Fruit fly (Drosophila melanogaster) whole organism, embryonic: ENCODE data around the gene schlank.

Experiments used
- B-H1 ChIP-seq: fragments of 200-800 bp; sonication (Bioruptor generic); IDR thresholded peaks from 3 replicates; pipeline ENCODE4 v1.3.6; 2022; ENCODE audit warnings: missing biosample characterization, missing genetic modification characterization
- CG10431 ChIP-seq: fragments of 200-800 bp; sonication (Bioruptor generic); optimal IDR thresholded peaks from 3 replicates; lab custom pipeline; 2018; ENCODE audit warnings: missing biosample characterization, mild to moderate bottlenecking, missing genetic modification characterization
- CG11695 ChIP-seq: fragments of 200-800 bp; sonication (Bioruptor generic); IDR thresholded peaks from 3 replicates; pipeline ENCODE4 v1.3.6; 2022; ENCODE audit warnings: missing biosample characterization, missing genetic modification characterization
- CG12155 ChIP-seq: fragments of 200-800 bp; sonication (Bioruptor generic); optimal IDR thresholded peaks from 3 replicates; lab custom pipeline; 2016; ENCODE audit warnings: missing biosample characterization, missing genetic modification characterization
- CG14965 ChIP-seq: fragments of 200-800 bp; sonication (Bioruptor generic); optimal IDR thresholded peaks from 2 replicates; lab custom pipeline; 2016; ENCODE audit warnings: missing biosample characterization, missing genetic modification characterization, borderline replicate concordance
- CG16863 ChIP-seq: fragments of 200-800 bp; sonication (Bioruptor generic); optimal IDR thresholded peaks from 3 replicates; lab custom pipeline; 2016; ENCODE audit warnings: missing biosample characterization, missing genetic modification characterization
- CG17328 ChIP-seq: fragments of 200-800 bp; sonication (Bioruptor generic); IDR thresholded peaks from 2 replicates; pipeline ENCODE4 v1.3.6; 2022; ENCODE audit warnings: missing biosample characterization, missing genetic modification characterization
- CG17612 ChIP-seq: fragments of 200-800 bp; sonication (Bioruptor generic); IDR thresholded peaks from 2 replicates; pipeline ENCODE4 v1.3.6; 2022; ENCODE audit warnings: missing biosample characterization, missing genetic modification characterization
- CG17802 ChIP-seq: fragments of 200-800 bp; sonication (Bioruptor generic); optimal IDR thresholded peaks from 2 replicates; lab custom pipeline; 2018; ENCODE audit warnings: missing biosample characterization, mild to moderate bottlenecking, missing genetic modification characterization, moderate library complexity
- CG18764 ChIP-seq: fragments of 200-800 bp; sonication (Bioruptor generic); optimal IDR thresholded peaks from 3 replicates; lab custom pipeline; 2016; ENCODE audit warnings: missing biosample characterization, missing genetic modification characterization
- CG2678 ChIP-seq: fragments of 200-800 bp; sonication (Bioruptor generic); optimal IDR thresholded peaks from 3 replicates; lab custom pipeline; 2019; ENCODE audit warnings: missing biosample characterization, mild to moderate bottlenecking, missing genetic modification characterization, moderate library complexity
- CG34224 ChIP-seq: fragments of 200-800 bp; sonication (Bioruptor generic); IDR thresholded peaks from 3 replicates; pipeline ENCODE4 v1.3.6; 2022; ENCODE audit warnings: missing biosample characterization, missing genetic modification characterization; ENCODE audit not compliant: partially characterized antibody
- CG4404 ChIP-seq: fragments of 200-800 bp; sonication (Bioruptor generic); IDR thresholded peaks from 2 replicates; pipeline ENCODE4 v1.3.6; 2022; ENCODE audit warnings: missing biosample characterization, missing genetic modification characterization
- CG4730 ChIP-seq: fragments of 200-800 bp; sonication (Bioruptor generic); IDR thresholded peaks from 2 replicates; pipeline ENCODE4 v1.3.6; 2022; ENCODE audit warnings: missing biosample characterization, missing genetic modification characterization
- CG6765 ChIP-seq: fragments of 200-800 bp; sonication (Bioruptor generic); optimal IDR thresholded peaks from 3 replicates; lab custom pipeline; 2017; ENCODE audit warnings: missing biosample characterization, mild to moderate bottlenecking, missing genetic modification characterization
- CG7745 ChIP-seq: fragments of 200-800 bp; sonication (Bioruptor generic); optimal IDR thresholded peaks from 2 replicates; lab custom pipeline; 2018; ENCODE audit warnings: missing biosample characterization, mild to moderate bottlenecking, missing genetic modification characterization, moderate library complexity
- CG8290 ChIP-seq, 3 experiments: fragments of 200-800 bp; sonication (Bioruptor generic); optimal IDR thresholded peaks; 2 replicates each; lab custom pipeline; 2016 to 2019; ENCODE audit warnings: missing biosample characterization in 3 of 3, missing genetic modification characterization in 3 of 3, mild to moderate bottlenecking in 2 of 3, moderate library complexity in 1 of 3
- CG9876 ChIP-seq: fragments of 200-800 bp; sonication (Bioruptor generic); optimal IDR thresholded peaks from 2 replicates; lab custom pipeline; 2016; ENCODE audit warnings: missing biosample characterization, missing genetic modification characterization
- Chrac-16 ChIP-seq: fragments of 200-800 bp; sonication (Bioruptor generic); optimal IDR thresholded peaks from 3 replicates; lab custom pipeline; 2016; ENCODE audit warnings: missing biosample characterization, missing genetic modification characterization
- Dbx ChIP-seq: fragments of 200-800 bp; sonication (Bioruptor generic); IDR thresholded peaks from 3 replicates; pipeline ENCODE4 v1.3.6; 2022; ENCODE audit warnings: missing biosample characterization, missing genetic modification characterization
- Dek ChIP-seq: fragments of 200-800 bp; sonication (Bioruptor generic); optimal IDR thresholded peaks from 3 replicates; lab custom pipeline; 2019; ENCODE audit warnings: missing biosample characterization, mild to moderate bottlenecking, missing genetic modification characterization, moderate library complexity
- Gsc ChIP-seq: fragments of 200-800 bp; sonication (Bioruptor generic); IDR thresholded peaks from 2 replicates; pipeline ENCODE4 v1.3.6; 2022; ENCODE audit warnings: missing biosample characterization, missing genetic modification characterization
- Gug ChIP-seq: fragments of 200-800 bp; sonication (Bioruptor generic); IDR thresholded peaks from 4 replicates; pipeline ENCODE4 v1.3.6; 2022; ENCODE audit warnings: missing biosample characterization, missing genetic modification characterization
- HLH4C ChIP-seq: fragments of 200-800 bp; sonication (Bioruptor generic); IDR thresholded peaks from 3 replicates; pipeline ENCODE4 v1.3.6; 2022; ENCODE audit warnings: missing biosample characterization, missing genetic modification characterization; ENCODE audit not compliant: partially characterized antibody
- Nf-YA ChIP-seq: fragments of 200-800 bp; sonication (Bioruptor generic); IDR thresholded peaks from 2 replicates; pipeline ENCODE4 v1.3.6; 2022; ENCODE audit warnings: missing biosample characterization, missing genetic modification characterization
- PHDP ChIP-seq: fragments of 200-800 bp; sonication (Bioruptor generic); optimal IDR thresholded peaks from 3 replicates; lab custom pipeline; 2018; ENCODE audit warnings: missing biosample characterization, mild to moderate bottlenecking, missing genetic modification characterization, moderate library complexity
- bowl ChIP-seq: fragments of 200-800 bp; sonication (Bioruptor generic); IDR thresholded peaks from 2 replicates; pipeline ENCODE4 v1.3.6; 2022; ENCODE audit warnings: missing biosample characterization, missing genetic modification characterization
- chinmo ChIP-seq: fragments of 200-800 bp; sonication (Bioruptor generic); IDR thresholded peaks from 4 replicates; pipeline ENCODE4 v1.3.6; 2022; ENCODE audit warnings: missing biosample characterization, missing genetic modification characterization; ENCODE audit not compliant: partially characterized antibody
- cwo ChIP-seq: fragments of 200-800 bp; sonication (Bioruptor generic); optimal IDR thresholded peaks from 3 replicates; lab custom pipeline; 2017; ENCODE audit warnings: missing biosample characterization, missing genetic modification characterization, mild to moderate bottlenecking, moderate library complexity, missing genetic modification reagents
- en ChIP-seq: fragments of 200-800 bp; sonication (Bioruptor generic); optimal IDR thresholded peaks from 2 replicates; lab custom pipeline; 2016; ENCODE audit warnings: missing biosample characterization, missing genetic modification characterization
- fd64A ChIP-seq: fragments of 200-800 bp; sonication (Bioruptor generic); optimal IDR thresholded peaks from 3 replicates; lab custom pipeline; 2018; ENCODE audit warnings: missing biosample characterization, mild to moderate bottlenecking, missing genetic modification characterization
- ftz-f1 ChIP-seq: fragments of 200-800 bp; sonication (Bioruptor generic); optimal IDR thresholded peaks from 2 replicates; lab custom pipeline; 2016; ENCODE audit warnings: missing biosample characterization, missing genetic modification characterization
- ken ChIP-seq: fragments of 200-800 bp; sonication (Bioruptor generic); IDR thresholded peaks from 3 replicates; pipeline ENCODE4 v1.3.6; 2022; ENCODE audit warnings: missing biosample characterization, missing genetic modification characterization
- lab ChIP-seq: fragments of 200-800 bp; sonication (Bioruptor generic); optimal IDR thresholded peaks from 3 replicates; lab custom pipeline; 2017; ENCODE audit warnings: missing biosample characterization, missing genetic modification characterization, mild to moderate bottlenecking, moderate library complexity, missing genetic modification reagents
- lilli ChIP-seq: fragments of 200-800 bp; sonication (Bioruptor generic); optimal IDR thresholded peaks from 3 replicates; lab custom pipeline; 2016; ENCODE audit warnings: missing biosample characterization, missing genetic modification characterization
- lov ChIP-seq, 2 experiments: fragments of 200-800 bp in 1 of 2; fragments of >200 bp in 1 of 2; sonication (Bioruptor generic) in 1 of 2; IDR thresholded peaks in 1 of 2; optimal IDR thresholded peaks in 1 of 2; 2 replicates in 1 of 2; 3 replicates in 1 of 2; pipeline versions ENCODE4 v1.3.6 to Lab custom; 2017 to 2022; ENCODE audit warnings: missing biosample characterization in 1 of 2, missing genetic modification characterization in 1 of 2
- otp ChIP-seq: fragments of 200-800 bp; sonication (Bioruptor generic); IDR thresholded peaks from 3 replicates; pipeline ENCODE4, ENCODE4 v1.3.6; 2022; ENCODE audit warnings: missing biosample characterization, missing genetic modification characterization
- pfk ChIP-seq: fragments of 200-800 bp; sonication (Bioruptor generic); optimal IDR thresholded peaks from 2 replicates; lab custom pipeline; 2018; ENCODE audit warnings: missing biosample characterization, mild to moderate bottlenecking, missing genetic modification characterization, moderate library complexity
- sc ChIP-seq, 3 experiments: fragments of >200 bp in 2 of 3; fragments of 200-800 bp in 1 of 3; sonication (Bioruptor generic) in 1 of 3; optimal IDR thresholded peaks; 2 replicates in 2 of 3; 3 replicates in 1 of 3; lab custom pipeline; 2017; ENCODE audit warnings: mild to moderate bottlenecking in 1 of 3, missing biosample characterization in 1 of 3, missing genetic modification characterization in 1 of 3, missing genetic modification reagents in 1 of 3
- scrt ChIP-seq: fragments of 200-800 bp; sonication (Bioruptor generic); optimal IDR thresholded peaks from 2 replicates; lab custom pipeline; 2018; ENCODE audit warnings: missing biosample characterization, mild to moderate bottlenecking, missing genetic modification characterization, moderate library complexity
- sisA ChIP-seq: fragments of 200-800 bp; sonication (Bioruptor generic); IDR thresholded peaks from 2 replicates; pipeline ENCODE4 v1.3.6; 2022; ENCODE audit warnings: missing biosample characterization, missing genetic modification characterization
- stwl ChIP-seq: fragments of 200-800 bp; sonication (Bioruptor generic); optimal IDR thresholded peaks from 3 replicates; lab custom pipeline; 2018; ENCODE audit warnings: missing biosample characterization, mild to moderate bottlenecking, missing genetic modification characterization, moderate library complexity
- sug ChIP-seq: fragments of 200-800 bp; optimal IDR thresholded peaks from 2 replicates; lab custom pipeline; 2019; ENCODE audit warnings: missing biosample characterization, mild to moderate bottlenecking, missing genetic modification characterization, moderate library complexity
- tio ChIP-seq: fragments of 200-800 bp; sonication (Bioruptor generic); optimal IDR thresholded peaks from 2 replicates; lab custom pipeline; 2017; ENCODE audit warnings: missing biosample characterization, missing genetic modification characterization, inconsistent platforms
- ttk ChIP-seq: fragments of 200-800 bp; sonication (Bioruptor generic); IDR thresholded peaks from 2 replicates; pipeline ENCODE4 v2.1.2; 2022; ENCODE audit warnings: missing biosample characterization, missing genetic modification characterization
- vnd ChIP-seq: fragments of 200-800 bp; sonication (Bioruptor generic); IDR thresholded peaks from 3 replicates; pipeline ENCODE4 v1.3.6; 2022; ENCODE audit warnings: missing biosample characterization, missing genetic modification characterization; ENCODE audit not compliant: partially characterized antibody

schlank gene

dm6 chrX:6224225-6225190 is 42.5 kb downstream of the schlank start, which contains the start of gene sqh (continued):
- no peak for TF ChIP-seq pfk (GFP tag; lab: Kevin White, UChicago)
- TF ChIP-seq cwo (GFP tag; lab: Kevin White, UChicago): peak; percentile 83
- peak; percentile 92 for TF ChIP-seq ken (GFP tag; lab: Robert Waterston, UW)
- TF ChIP-seq CG16863 (GFP tag; lab: Kevin White, UChicago): peak; percentile 13
- TF ChIP-seq fd64A (GFP tag; lab: Kevin White, UChicago): peak; percentile 71
- no peak for TF ChIP-seq HLH4C
- TF ChIP-seq CG6765: peak; percentile 75
- TF ChIP-seq CG2678 (tag; lab: Kevin White, UChicago): peak; percentile 92
- TF ChIP-seq Dbx (GFP tag; lab: Robert Waterston, UW): peak; percentile 92
- no peak for TF ChIP-seq CG14965 (GFP tag; lab: Kevin White, UChicago)
- no peak for TF ChIP-seq tio (GFP tag; lab: Kevin White, UChicago)
- peak; percentile 88 for TF ChIP-seq PHDP
- TF ChIP-seq CG34224 (GFP tag; lab: Robert Waterston, UW): peak; percentile 29; the same call in 2 of the 3 replicates
- peak; percentile 86 for TF ChIP-seq sug
- TF ChIP-seq lov (optimal IDR thresholded peaks at IDR 0.05; lab: Kevin White, UChicago): no peak
- peak; percentile 73; the same call in 2 of the 3 replicates for TF ChIP-seq lov (GFP tag; IDR thresholded peaks at IDR 0.05; lab: Robert Waterston, UW)
- TF ChIP-seq CG10431 (GFP tag; lab: Kevin White, UChicago): peak; percentile 75
- peak; percentile 38 for TF ChIP-seq CG17802 (tag; lab: Kevin White, UChicago)
- TF ChIP-seq CG7745 (tag; lab: Kevin White, UChicago): no peak
- no peak for TF ChIP-seq CG9876 (GFP tag; lab: Kevin White, UChicago)
- peak; percentile 79 for TF ChIP-seq Nf-YA (GFP tag; lab: Robert Waterston, UW)
- TF ChIP-seq CG12155 (GFP tag; lab: Kevin White, UChicago): peak; percentile 59
- peak; percentile 69; the same call in 2 of the 3 replicates for TF ChIP-seq otp (GFP tag; lab: Robert Waterston, UW)
- TF ChIP-seq CG17328: peak; percentile 87
- TF ChIP-seq sc (optimal IDR thresholded peaks at IDR 0.05; lab: Kevin White, UChicago): no peak
- peak; percentile 72 for TF ChIP-seq sc (GFP tag; optimal IDR thresholded peaks at IDR 0.05; lab: Kevin White, UChicago)
- peak; percentile 91 for TF ChIP-seq CG11695 (GFP tag; lab: Robert Waterston, UW)
- peak; percentile 70; the same call in 2 of the 3 replicates for TF ChIP-seq B-H1 (GFP tag; lab: Robert Waterston, UW)
- peak; percentile 87 for TF ChIP-seq CG4404 (GFP tag; lab: Robert Waterston, UW)
- peak; percentile 69; the same call in 1 of the 2 replicates for TF ChIP-seq bowl (GFP tag; lab: Robert Waterston, UW)
- peak; percentile 61 for TF ChIP-seq CG17612 (GFP tag; lab: Robert Waterston, UW)
- no peak for TF ChIP-seq vnd (GFP tag; lab: Robert Waterston, UW)
- peak; percentile 50 for TF ChIP-seq CG18764 (GFP tag; lab: Kevin White, UChicago)
- peak; percentile 60 for TF ChIP-seq CG8290 (GFP tag; optimal IDR thresholded peaks at IDR 0.05; lab: Kevin White, UChicago)
- TF ChIP-seq CG8290 (tag; optimal IDR thresholded peaks at IDR 0.05; lab: Kevin White, UChicago): peak in 1 of 2 experiments; percentile 55
- TF ChIP-seq chinmo (GFP tag; lab: Robert Waterston, UW): peak; percentile 77; the same call in 1 of the 4 replicates
- peak; percentile 84 for TF ChIP-seq sisA
- TF ChIP-seq lilli: peak; percentile 85
- TF ChIP-seq Dek (tag; lab: Kevin White, UChicago): peak; percentile 88
- TF ChIP-seq Chrac-16: peak; percentile 82
- TF ChIP-seq Gsc: peak; percentile 85
- TF ChIP-seq CG4730: peak; percentile 84
- peak; percentile 91 for TF ChIP-seq Gug (GFP tag; lab: Robert Waterston, UW)
- TF ChIP-seq ftz-f1: peak; percentile 51
- TF ChIP-seq scrt: no peak
- no peak for TF ChIP-seq en
- no peak for TF ChIP-seq stwl (tag; lab: Kevin White, UChicago)
- TF ChIP-seq ttk: peak; percentile 84
- peak; percentile 91 for TF ChIP-seq lab (GFP tag; lab: Kevin White, UChicago)
